Fruit fly (Drosophila melanogaster) whole organism, prepupa: Measurements from ENCODE around the gene CG44329.

Experiments
- CG11902 ChIP-seq: fragments of 200-800 bp; sonication (Bioruptor generic); optimal IDR thresholded peaks from 3 replicates; lab custom pipeline; 2016; ENCODE audit warnings: missing biosample characterization, missing genetic modification characterization
- CG3032 ChIP-seq: fragments of 200-800 bp; optimal IDR thresholded peaks from 2 replicates; lab custom pipeline; 2019; ENCODE audit warnings: missing biosample characterization, mild to moderate bottlenecking, missing genetic modification characterization, moderate library complexity
- CG3919 ChIP-seq: fragments of 200-800 bp; sonication (Bioruptor generic); optimal IDR thresholded peaks from 3 replicates; lab custom pipeline; 2016; ENCODE audit warnings: missing biosample characterization, missing genetic modification characterization
- CG4318 ChIP-seq: fragments of 200-800 bp; sonication (Bioruptor generic); optimal IDR thresholded peaks from 3 replicates; lab custom pipeline; 2017; ENCODE audit warnings: missing biosample characterization, mild to moderate bottlenecking, missing genetic modification characterization
- CG6808 ChIP-seq: fragments of 200-800 bp; sonication (Bioruptor generic); optimal IDR thresholded peaks from 3 replicates; lab custom pipeline; 2017; ENCODE audit warnings: missing biosample characterization, missing genetic modification characterization, mild to moderate bottlenecking, moderate library complexity, missing genetic modification reagents
- CG6854 ChIP-seq: fragments of 200-800 bp; sonication (Bioruptor generic); optimal IDR thresholded peaks from 2 replicates; lab custom pipeline; 2017; ENCODE audit warnings: missing biosample characterization, mild to moderate bottlenecking, missing genetic modification characterization
- Eip75B ChIP-seq: fragments of 200-800 bp; sonication (Bioruptor generic); optimal IDR thresholded peaks from 3 replicates; lab custom pipeline; 2016; ENCODE audit warnings: missing biosample characterization, missing genetic modification characterization
- Ets96B ChIP-seq: fragments of 200-800 bp; optimal IDR thresholded peaks from 2 replicates; lab custom pipeline; 2019; ENCODE audit warnings: missing biosample characterization, mild to moderate bottlenecking, missing genetic modification characterization, moderate library complexity
- Hr4 ChIP-seq: fragments of 200-800 bp; sonication (Bioruptor generic); optimal IDR thresholded peaks from 3 replicates; lab custom pipeline; 2016; ENCODE audit warnings: missing biosample characterization, missing genetic modification characterization
- Met ChIP-seq: fragments of 200-800 bp; sonication (Bioruptor generic); optimal IDR thresholded peaks from 3 replicates; lab custom pipeline; 2016; ENCODE audit warnings: missing biosample characterization, missing genetic modification characterization
- Sox102F ChIP-seq: fragments of 200-800 bp; sonication (Bioruptor generic); optimal IDR thresholded peaks from 2 replicates; lab custom pipeline; 2016; ENCODE audit warnings: missing biosample characterization, mild to moderate bottlenecking, missing genetic modification characterization
- esn ChIP-seq: fragments of 200-800 bp; sonication (Bioruptor generic); optimal IDR thresholded peaks from 2 replicates; lab custom pipeline; 2016; ENCODE audit warnings: missing biosample characterization, mild to moderate bottlenecking, missing genetic modification characterization, moderate library complexity
- net ChIP-seq: fragments of 200-800 bp; sonication (Bioruptor generic); optimal IDR thresholded peaks from 3 replicates; lab custom pipeline; 2016; ENCODE audit warnings: missing biosample characterization, missing genetic modification characterization
- pdm3 ChIP-seq: fragments of 200-800 bp; sonication (Bioruptor generic); optimal IDR thresholded peaks from 3 replicates; lab custom pipeline; 2016; ENCODE audit warnings: missing biosample characterization, missing genetic modification characterization

DNA sequence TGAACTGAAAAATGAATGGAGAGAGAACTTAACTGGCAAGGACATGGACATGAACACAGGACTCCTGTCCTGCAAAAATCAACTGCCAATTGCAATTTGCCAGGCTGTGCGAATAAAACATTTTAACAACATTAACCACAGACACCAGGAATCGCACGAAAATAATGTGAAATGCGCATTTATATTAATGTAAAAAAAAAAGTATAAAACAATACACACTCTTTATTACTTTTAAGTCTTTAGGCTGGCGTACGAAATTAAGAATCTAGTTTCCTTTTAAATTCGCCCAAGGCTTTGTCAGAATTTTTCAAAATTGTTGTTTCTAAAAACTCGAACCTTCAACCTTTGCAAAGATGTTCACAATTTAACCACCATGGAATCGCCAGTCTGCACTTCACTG, 32.2 kb upstream of the CG44329 start, which contains the start of gene CG12729:
- TF ChIP-seq esn (GFP tag; lab: Kevin White, UChicago) (no peak), Sox102F (GFP tag; lab: Kevin White, UChicago) (no peak), CG11902 (no peak), CG3919 (GFP tag; lab: Kevin White, UChicago) (no peak), Met (GFP tag; lab: Kevin White, UChicago) (no peak), CG4318 (GFP tag; lab: Kevin White, UChicago) (no peak), CG6808 (GFP tag; lab: Kevin White, UChicago) (no peak), CG6854 (no peak), Ets96B (no peak), pdm3 (GFP tag; lab: Kevin White, UChicago) (no peak), net (no peak), CG3032 (tag; lab: Kevin White, UChicago) (no peak), Hr4 (GFP tag; lab: Kevin White, UChicago) (no peak), Eip75B (GFP tag; lab: Kevin White, UChicago) (no peak)
